Worm (Caenorhabditis elegans) whole organism, L1 larva: ENCODE data around the gene F56H9.8.

ENCODE experiments used
- C04F5.9 ChIP-seq: sonication (generic microtip); optimal IDR thresholded peaks from 2 replicates; lab custom pipeline; 2016; ENCODE audit warnings: missing genetic modification characterization, missing compliant biosample characterization
- C16A3.4 ChIP-seq: fragments of 150-350 bp; optimal IDR thresholded peaks from 2 replicates; lab custom pipeline; 2014; ENCODE audit warnings: missing biosample characterization, missing genetic modification characterization
- Y116A8C.19 ChIP-seq: sonication (generic microtip); optimal IDR thresholded peaks from 2 replicates; lab custom pipeline; 2016; ENCODE audit warnings: missing compliant biosample characterization, missing genetic modification characterization, borderline replicate concordance
- alr-1 ChIP-seq: fragments of 200-800 bp; sonication (Bioruptor generic); optimal IDR thresholded peaks from 2 replicates; lab custom pipeline; 2018; ENCODE audit warnings: borderline replicate concordance, mild to moderate bottlenecking, missing genetic modification characterization, missing compliant biosample characterization
- aly-2 ChIP-seq: fragments of 150-350 bp; optimal IDR thresholded peaks from 2 replicates; lab custom pipeline; 2014; ENCODE audit warnings: missing biosample characterization, missing genetic modification characterization
- blmp-1 ChIP-seq: fragments of 150-350 bp; optimal IDR thresholded peaks from 2 replicates; lab custom pipeline; 2014; ENCODE audit warnings: missing biosample characterization, missing genetic modification characterization
- ceh-63 ChIP-seq: fragments of 200-800 bp; sonication (Bioruptor generic); optimal IDR thresholded peaks from 2 replicates; lab custom pipeline; 2018; ENCODE audit warnings: mild to moderate bottlenecking, missing genetic modification characterization, missing compliant biosample characterization
- ceh-82 ChIP-seq, 3 experiments: fragments of 150-350 bp in 1 of 3; sonication (generic microtip) in 2 of 3; optimal IDR thresholded peaks; 2 replicates each; lab custom pipeline; 2014 to 2017; ENCODE audit warnings: missing biosample characterization in 3 of 3, missing genetic modification characterization in 3 of 3
- ceh-88 ChIP-seq: fragments of 200-800 bp; sonication (Bioruptor generic); IDR thresholded peaks from 2 replicates; pipeline ENCODE4 v1.3.6; 2022; ENCODE audit warnings: missing genetic modification characterization, missing compliant biosample characterization
- ceh-90 ChIP-seq: sonication (generic microtip); optimal IDR thresholded peaks from 2 replicates; lab custom pipeline; 2016; ENCODE audit warnings: missing genetic modification characterization, missing compliant biosample characterization
- ces-1 ChIP-seq: fragments of 150-350 bp; optimal IDR thresholded peaks from 2 replicates; lab custom pipeline; 2014; ENCODE audit warnings: missing biosample characterization, missing genetic modification reagents, missing genetic modification characterization
- dpl-1 ChIP-seq, 3 experiments: fragments of 150-350 bp in 2 of 3; sonication (generic microtip) in 1 of 3; optimal IDR thresholded peaks; 2 replicates each; lab custom pipeline; 2014 to 2017; ENCODE audit warnings: missing biosample characterization in 3 of 3, missing genetic modification characterization in 3 of 3, missing genetic modification reagents in 3 of 3
- dsc-1 ChIP-seq: sonication (generic microtip); optimal IDR thresholded peaks from 2 replicates; lab custom pipeline; 2016; ENCODE audit warnings: mild to moderate bottlenecking, missing genetic modification characterization, missing compliant biosample characterization
- efl-1 ChIP-seq, 4 experiments: fragments of 150-350 bp; optimal IDR thresholded peaks in 3 of 4; peaks in 1 of 4; 1 replicate in 1 of 4; 2 replicates in 3 of 4; lab custom pipeline; 2014; ENCODE audit warnings: missing biosample characterization in 2 of 4, missing genetic modification characterization in 2 of 4, missing genetic modification reagents in 2 of 4
- egl-27 ChIP-seq, 2 experiments: fragments of 150-350 bp in 1 of 2; sonication (generic microtip); optimal IDR thresholded peaks; 3 replicates each; lab custom pipeline; 2017 to 2018; ENCODE audit warnings: missing biosample characterization in 2 of 2, missing genetic modification characterization in 2 of 2, missing genetic modification reagents in 2 of 2
- elt-2 ChIP-seq: sonication (generic microtip); optimal IDR thresholded peaks from 2 replicates; lab custom pipeline; 2016; ENCODE audit warnings: missing genetic modification characterization, mild to moderate bottlenecking, inconsistent platforms, missing compliant biosample characterization, missing genetic modification reagents
- fkh-10 ChIP-seq: sonication (generic microtip); optimal IDR thresholded peaks from 2 replicates; lab custom pipeline; 2017; ENCODE audit warnings: missing biosample characterization, missing genetic modification reagents, missing genetic modification characterization
- fkh-4 ChIP-seq: sonication (generic microtip); optimal IDR thresholded peaks from 2 replicates; lab custom pipeline; 2016; ENCODE audit warnings: missing compliant biosample characterization, missing genetic modification characterization, borderline replicate concordance
- fkh-8 ChIP-seq: sonication (generic microtip); optimal IDR thresholded peaks from 2 replicates; lab custom pipeline; 2016; ENCODE audit warnings: mild to moderate bottlenecking, missing genetic modification characterization, missing compliant biosample characterization
- grh-1 ChIP-seq: fragments of 200-800 bp; sonication (Bioruptor generic); IDR thresholded peaks from 2 replicates; pipeline ENCODE4 v1.3.6; 2022; ENCODE audit warnings: missing genetic modification reagents, missing genetic modification characterization, missing compliant biosample characterization
- hlh-17 ChIP-seq: fragments of 200-800 bp; sonication (Bioruptor generic); optimal IDR thresholded peaks from 2 replicates; lab custom pipeline; 2018; ENCODE audit warnings: missing genetic modification characterization, mild to moderate bottlenecking, missing compliant biosample characterization, moderate library complexity, borderline replicate concordance
- hpl-2 ChIP-seq: fragments of 150-350 bp; optimal IDR thresholded peaks from 2 replicates; lab custom pipeline; 2014; ENCODE audit warnings: missing biosample characterization, missing genetic modification reagents, missing genetic modification characterization
- isw-1 ChIP-seq: fragments of 200-800 bp; sonication (Bioruptor generic); IDR thresholded peaks from 2 replicates; pipeline ENCODE4 v1.3.6; 2022; ENCODE audit warnings: missing genetic modification characterization, missing compliant biosample characterization
- lin-14 ChIP-seq: fragments of 200-800 bp; sonication (Bioruptor generic); optimal IDR thresholded peaks from 2 replicates; lab custom pipeline; 2018; ENCODE audit warnings: mild to moderate bottlenecking, missing genetic modification characterization, moderate library complexity, missing compliant biosample characterization
- lir-3 ChIP-seq: sonication (generic microtip); optimal IDR thresholded peaks from 2 replicates; lab custom pipeline; 2016; ENCODE audit warnings: mild to moderate bottlenecking, missing genetic modification characterization, moderate library complexity, missing compliant biosample characterization; ENCODE audit not compliant: poor library complexity
- lsy-2 ChIP-seq, 2 experiments: fragments of 150-350 bp; optimal IDR thresholded peaks; 2 replicates each; lab custom pipeline; 2014; ENCODE audit warnings: missing biosample characterization in 2 of 2, missing genetic modification characterization in 2 of 2
- mab-9 ChIP-seq: fragments of 200-800 bp; sonication (Bioruptor generic); IDR thresholded peaks from 2 replicates; pipeline ENCODE4 v1.3.6; 2022; ENCODE audit warnings: missing genetic modification reagents, missing genetic modification characterization, missing compliant biosample characterization
- mdl-1 ChIP-seq, 2 experiments: fragments of 150-350 bp; optimal IDR thresholded peaks; 2 replicates each; lab custom pipeline; 2014 to 2017; ENCODE audit warnings: missing biosample characterization in 2 of 2, missing genetic modification characterization in 2 of 2, inconsistent platforms in 1 of 2
- mef-2 ChIP-seq: fragments of 150-350 bp; optimal IDR thresholded peaks from 2 replicates; lab custom pipeline; 2014; ENCODE audit warnings: missing biosample characterization, missing genetic modification characterization
- mep-1 ChIP-seq: fragments of 150-350 bp; optimal IDR thresholded peaks from 2 replicates; lab custom pipeline; 2014; ENCODE audit warnings: missing biosample characterization, missing genetic modification characterization
- nhr-11 ChIP-seq: fragments of 150-350 bp; optimal IDR thresholded peaks from 2 replicates; lab custom pipeline; 2014; ENCODE audit warnings: missing biosample characterization, missing genetic modification characterization
- nhr-12 ChIP-seq: sonication (generic microtip); optimal IDR thresholded peaks from 2 replicates; lab custom pipeline; 2017; ENCODE audit warnings: missing biosample characterization, missing genetic modification characterization
- nhr-20 ChIP-seq: sonication (generic microtip); optimal IDR thresholded peaks from 2 replicates; lab custom pipeline; 2016; ENCODE audit warnings: mild to moderate bottlenecking, missing genetic modification characterization, missing compliant biosample characterization
- nhr-28 ChIP-seq: fragments of 150-350 bp; optimal IDR thresholded peaks from 2 replicates; lab custom pipeline; 2014; ENCODE audit warnings: missing biosample characterization, missing genetic modification characterization
- nhr-76 ChIP-seq: sonication (generic microtip); optimal IDR thresholded peaks from 2 replicates; lab custom pipeline; 2017; ENCODE audit warnings: missing biosample characterization, missing genetic modification characterization
- nhr-77 ChIP-seq: fragments of 150-350 bp; optimal IDR thresholded peaks from 2 replicates; lab custom pipeline; 2014; ENCODE audit warnings: missing biosample characterization, missing genetic modification characterization
- nhr-85 ChIP-seq: sonication (generic microtip); peaks from one replicate; lab custom pipeline; 2016; ENCODE audit warnings: missing genetic modification characterization, inconsistent platforms, missing compliant biosample characterization
- pax-3 ChIP-seq: fragments of 200-800 bp; sonication (Bioruptor generic); optimal IDR thresholded peaks from 2 replicates; lab custom pipeline; 2018; ENCODE audit warnings: mild to moderate bottlenecking, missing genetic modification characterization, moderate library complexity, missing compliant biosample characterization
- pqm-1 ChIP-seq: sonication (generic microtip); optimal IDR thresholded peaks from 3 replicates; lab custom pipeline; 2017; ENCODE audit warnings: missing biosample characterization, missing genetic modification characterization
- rnt-1 ChIP-seq: sonication (generic microtip); optimal IDR thresholded peaks from 2 replicates; lab custom pipeline; 2016; ENCODE audit warnings: mild to moderate bottlenecking, missing genetic modification characterization, moderate library complexity, missing compliant biosample characterization
- snpc-4 ChIP-seq: fragments of 150-350 bp; optimal IDR thresholded peaks from 2 replicates; lab custom pipeline; 2014; ENCODE audit warnings: missing biosample characterization, missing genetic modification characterization
- snu-23 ChIP-seq: sonication (generic microtip); optimal IDR thresholded peaks from 2 replicates; lab custom pipeline; 2016; ENCODE audit warnings: missing genetic modification characterization, missing compliant biosample characterization
- sox-4 ChIP-seq: sonication (generic microtip); optimal IDR thresholded peaks from 2 replicates; lab custom pipeline; 2016; ENCODE audit warnings: missing genetic modification characterization, missing compliant biosample characterization
- sptf-1 ChIP-seq: fragments of 150-350 bp; optimal IDR thresholded peaks from 2 replicates; lab custom pipeline; 2014; ENCODE audit warnings: missing biosample characterization, missing genetic modification characterization
- sup-37 ChIP-seq: fragments of 200-800 bp; sonication (Bioruptor generic); optimal IDR thresholded peaks from 2 replicates; lab custom pipeline; 2018; ENCODE audit warnings: mild to moderate bottlenecking, missing genetic modification characterization, missing compliant biosample characterization
- tbx-2 ChIP-seq: sonication (generic microtip); optimal IDR thresholded peaks from 2 replicates; lab custom pipeline; 2016; ENCODE audit warnings: missing genetic modification characterization, missing compliant biosample characterization
- tlp-1 ChIP-seq: fragments of 150-350 bp; optimal IDR thresholded peaks from 2 replicates; lab custom pipeline; 2014; ENCODE audit warnings: missing biosample characterization, missing genetic modification characterization
- unc-130 ChIP-seq: fragments of 150-350 bp; optimal IDR thresholded peaks from 2 replicates; lab custom pipeline; 2017; ENCODE audit warnings: missing biosample characterization, missing genetic modification characterization, inconsistent platforms
- vab-15 ChIP-seq: sonication (generic microtip); optimal IDR thresholded peaks from 2 replicates; lab custom pipeline; 2017; ENCODE audit warnings: missing genotype, mild to moderate bottlenecking, missing genetic modification characterization, missing compliant biosample characterization
- xbp-1 ChIP-seq: sonication (generic microtip); optimal IDR thresholded peaks from 2 replicates; lab custom pipeline; 2016; ENCODE audit warnings: missing genetic modification characterization, missing compliant biosample characterization
- zag-1 ChIP-seq: fragments of 150-350 bp; optimal IDR thresholded peaks from 2 replicates; lab custom pipeline; 2014; ENCODE audit warnings: missing biosample characterization, missing genetic modification characterization
- zip-4 ChIP-seq: fragments of 200-800 bp; sonication (Bioruptor generic); optimal IDR thresholded peaks from 2 replicates; lab custom pipeline; 2018; ENCODE audit warnings: mild to moderate bottlenecking, missing genetic modification characterization, moderate library complexity, missing compliant biosample characterization

F56H9.8 gene

DNA sequence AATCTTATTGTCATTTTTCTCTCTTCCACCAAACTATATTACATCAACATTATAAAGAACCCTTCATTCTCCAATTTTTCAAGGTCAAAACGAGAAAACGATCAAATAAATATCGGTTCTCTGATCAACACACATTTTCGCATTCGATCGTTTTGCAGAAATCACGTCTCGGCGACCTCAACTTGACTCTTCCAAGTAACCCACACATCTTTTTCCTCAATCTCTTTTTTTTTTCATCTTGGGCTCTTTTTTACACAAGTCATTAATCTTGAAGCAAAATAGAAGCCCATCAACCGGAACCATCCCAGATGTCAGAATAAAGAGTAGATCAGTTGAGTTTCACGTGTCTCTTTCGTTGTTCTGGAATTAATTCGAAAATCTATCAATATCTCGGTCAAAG, 8.4 kb upstream of the F56H9.8 start (continued):
- no peak for TF ChIP-seq hlh-17 (GFP tag; lab: Kevin White, UChicago)
- TF ChIP-seq grh-1: no peak
- peak; percentile 27 for TF ChIP-seq unc-130 (tag; lab: Kevin White, UChicago)
- peak; percentile 21 for TF ChIP-seq tbx-2
- no peak for TF ChIP-seq efl-1 (optimal IDR thresholded peaks at IDR 0.05; lab: Kevin White, UChicago)
- TF ChIP-seq efl-1 (GFP tag; optimal IDR thresholded peaks at IDR 0.05 in 1 of 2; lab: Kevin White, UChicago): peak in 1 of 2 experiments; percentile 36
- TF ChIP-seq nhr-28: no peak
- peak; percentile 54 for TF ChIP-seq blmp-1 (tag; lab: Kevin White, UChicago)
- no peak for TF ChIP-seq alr-1 (tag; lab: Kevin White, UChicago)
- TF ChIP-seq fkh-8: no peak
- TF ChIP-seq ceh-88 (GFP tag; lab: Robert Waterston, UW): no peak
- TF ChIP-seq sox-4 (tag; lab: Kevin White, UChicago): no peak
- TF ChIP-seq Y116A8C.19: no peak
- no peak for TF ChIP-seq ces-1
- no peak for TF ChIP-seq ceh-82 (tag; optimal IDR thresholded peaks at IDR 0.05; lab: Kevin White, UChicago)
- no peak for TF ChIP-seq vab-15 (tag; lab: Kevin White, UChicago)
- TF ChIP-seq isw-1 (GFP tag; lab: Robert Waterston, UW): no peak
- no peak for TF ChIP-seq aly-2
- no peak for TF ChIP-seq mab-9 (GFP tag; lab: Robert Waterston, UW)
- TF ChIP-seq fkh-10: no peak
- TF ChIP-seq lin-14 (GFP tag; lab: Kevin White, UChicago): peak; percentile 87
- TF ChIP-seq dsc-1: peak; percentile 93
- TF ChIP-seq ceh-90 (tag; lab: Kevin White, UChicago): no peak
- TF ChIP-seq rnt-1 (tag; lab: Kevin White, UChicago): peak; percentile 88
- TF ChIP-seq nhr-11: no peak
- peak; percentile 60 for TF ChIP-seq mef-2
- TF ChIP-seq ceh-63: no peak
- no peak for TF ChIP-seq tlp-1 (tag; lab: Kevin White, UChicago)
- no peak for TF ChIP-seq dpl-1 (GFP tag; optimal IDR thresholded peaks at IDR 0.05; lab: Kevin White, UChicago)
- no peak for TF ChIP-seq hpl-2 (GFP tag; lab: Kevin White, UChicago)
- no peak for TF ChIP-seq sup-37
- no peak for TF ChIP-seq elt-2 (tag; lab: Kevin White, UChicago)
- TF ChIP-seq zag-1 (tag; lab: Kevin White, UChicago): no peak
- TF ChIP-seq egl-27 (tag; optimal IDR thresholded peaks at IDR 0.05; lab: Kevin White, UChicago): no peak
- no peak for TF ChIP-seq snpc-4 (tag; lab: Kevin White, UChicago)
- peak; percentile 82 for TF ChIP-seq nhr-20
- TF ChIP-seq zip-4 (GFP tag; lab: Kevin White, UChicago): no peak
- TF ChIP-seq C04F5.9 (tag; lab: Kevin White, UChicago): no peak
- no peak for TF ChIP-seq snu-23 (GFP tag; lab: Kevin White, UChicago)
- no peak for TF ChIP-seq nhr-12 (tag; lab: Kevin White, UChicago)

DNA sequence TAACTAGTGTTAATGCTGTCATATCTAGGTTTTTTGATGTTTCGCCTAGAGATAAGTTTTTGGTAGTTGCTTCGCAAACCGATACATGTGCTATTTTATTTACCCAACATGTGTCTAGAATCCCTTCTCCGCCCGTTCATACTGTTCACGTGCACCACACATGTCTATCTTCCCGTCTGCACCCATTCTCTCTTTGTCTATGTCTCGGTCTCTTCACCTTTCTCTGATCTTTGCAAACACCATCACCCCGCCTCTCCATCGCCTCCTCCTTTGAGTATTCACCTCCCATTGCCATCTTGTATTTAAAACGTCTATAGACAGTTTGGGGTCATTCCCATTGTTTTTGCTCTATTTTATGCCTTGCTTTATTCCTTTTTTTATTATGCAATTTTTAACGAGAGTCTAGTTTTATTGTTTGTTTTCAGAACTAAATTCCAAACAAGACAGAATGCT, 7.3 kb upstream of the F56H9.8 start, which contains the start of gene F56H9.2:
F56H9.2 (plus strand) TSS at position 426 of the 453 bp plus-strand sequence.
- TF ChIP-seq ceh-82 (tag; optimal IDR thresholded peaks at IDR 0.05; lab: Kevin White, UChicago) (peak in 2 of 3 experiments; percentile 7 to 51), vab-15 (tag; lab: Kevin White, UChicago) (no peak), sptf-1 (tag; lab: Kevin White, UChicago) (no peak), nhr-85 (tag; lab: Kevin White, UChicago) (peak; percentile 98), lsy-2 (tag; optimal IDR thresholded peaks at IDR 0.05; lab: Kevin White, UChicago) (peak; percentile 53 to 77), isw-1 (GFP tag; lab: Robert Waterston, UW) (0 out of 2 replicates have a peak, but pooled peaks have one; percentile 2), rnt-1 (tag; lab: Kevin White, UChicago) (peak; percentile 88), dpl-1 (GFP tag; optimal IDR thresholded peaks at IDR 0.05; lab: Kevin White, UChicago) (peak; percentile 24 to 34 (median 29)), nhr-77 (tag; lab: Kevin White, UChicago) (peak; percentile 58), ceh-88 (GFP tag; lab: Robert Waterston, UW) (no peak), lir-3 (peak; percentile 46), mep-1 (tag; lab: Kevin White, UChicago) (peak; percentile 72), nhr-76 (tag; lab: Kevin White, UChicago) (no peak), C04F5.9 (tag; lab: Kevin White, UChicago) (no peak), pqm-1 (peak; percentile 42), nhr-20 (peak; percentile 98), unc-130 (tag; lab: Kevin White, UChicago) (peak; percentile 94), mdl-1 (tag; optimal IDR thresholded peaks at IDR 0.05; lab: Kevin White, UChicago) (peak in 1 of 2 experiments; percentile 96), fkh-4 (tag; lab: Kevin White, UChicago) (no peak), pax-3 (tag; lab: Kevin White, UChicago) (peak; percentile 83), tbx-2 (peak; percentile 83), xbp-1 (tag; lab: Kevin White, UChicago) (peak; percentile 61), C16A3.4 (peak; percentile 41), mab-9 (GFP tag; lab: Robert Waterston, UW) (no peak)
